Worm (Caenorhabditis elegans): ENCODE results near the gene copd-1.

- TF ChIP-seq ces-1 (GFP tag; optimal IDR thresholded peaks at IDR 0.05) (no peak), nhr-25 (tag; optimal IDR thresholded peaks at IDR 0.05; ENCODE audit: borderline replicate concordance, insufficient read depth) (no peak), tag-97 (GFP tag; IDR thresholded peaks at IDR 0.05) (no peak), R02D3.7 (tag; optimal IDR thresholded peaks at IDR 0.05) (no peak), fkh-10 (GFP tag; optimal IDR thresholded peaks at IDR 0.05) (no peak), gei-8 (GFP tag; optimal IDR thresholded peaks at IDR 0.05) (no peak), skn-1 (tag; optimal IDR thresholded peaks at IDR 0.05) (no peak), nhr-77 (tag; optimal IDR thresholded peaks at IDR 0.05) (peak; percentile 44), mxl-2 (GFP tag; conservative IDR thresholded peaks at IDR 0.05) (no peak), unc-39 (tag; optimal IDR thresholded peaks at IDR 0.05) (no peak), nhr-41 (GFP tag; IDR thresholded peaks at IDR 0.05) (no peak), F49E8.2 (tag; optimal IDR thresholded peaks at IDR 0.05; ENCODE audit: borderline replicate concordance) (no peak), nhr-28 (tag; optimal IDR thresholded peaks at IDR 0.05) (no peak), dmd-9 (GFP tag; IDR thresholded peaks at IDR 0.05) (no peak)
These were observed 545 bp upstream of the copd-1 start for ce11 chrIII:6625317-6625716.

Measured in whole organism, L4 larva.